Worm (Caenorhabditis elegans) whole organism, mixed stage, embryonic: Measurements from ENCODE around the gene F59B2.3.
"Not testable (repeated sequence)": the region's sequence is repeated elsewhere in the genome, so short reads cannot be mapped to it uniquely, and the experiment has no call there.

Source experiments
- M03D4.4 ChIP-seq: sonication (generic microtip); optimal IDR thresholded peaks from 2 replicates; lab custom pipeline; 2017; ENCODE audit warnings: mild to moderate bottlenecking, missing genetic modification characterization, missing compliant biosample characterization
- bed-3 ChIP-seq: fragments of 200-800 bp; sonication (Bioruptor generic); optimal IDR thresholded peaks from 3 replicates; lab custom pipeline; 2018; ENCODE audit warnings: mild to moderate bottlenecking, missing genetic modification characterization, moderate library complexity, missing compliant biosample characterization
- blmp-1 ChIP-seq: fragments of 150-350 bp; optimal IDR thresholded peaks from 2 replicates; lab custom pipeline; 2014; ENCODE audit warnings: missing biosample characterization, missing genetic modification characterization
- ceh-39 ChIP-seq: fragments of 150-350 bp; optimal IDR thresholded peaks from 2 replicates; lab custom pipeline; 2014; ENCODE audit warnings: missing biosample characterization, missing genetic modification characterization
- ceh-43 ChIP-seq: fragments of 200-800 bp; sonication (Bioruptor generic); optimal IDR thresholded peaks from 2 replicates; lab custom pipeline; 2018; ENCODE audit warnings: mild to moderate bottlenecking, missing genetic modification characterization, moderate library complexity, missing compliant biosample characterization
- ceh-83 ChIP-seq: fragments of 200-800 bp; sonication (Bioruptor generic); optimal IDR thresholded peaks from 2 replicates; lab custom pipeline; 2018; ENCODE audit warnings: mild to moderate bottlenecking, missing genetic modification characterization, missing compliant biosample characterization
- ces-1 ChIP-seq: fragments of 150-350 bp; optimal IDR thresholded peaks from 2 replicates; lab custom pipeline; 2014; ENCODE audit warnings: missing biosample characterization, missing genetic modification reagents, missing genetic modification characterization
- cnd-1 ChIP-seq: fragments of 200-800 bp; sonication (Bioruptor generic); optimal IDR thresholded peaks from 2 replicates; lab custom pipeline; 2018; ENCODE audit warnings: mild to moderate bottlenecking, missing genetic modification characterization, missing compliant biosample characterization
- drap-1 ChIP-seq: fragments of 200-800 bp; sonication (Bioruptor generic); optimal IDR thresholded peaks from 3 replicates; lab custom pipeline; 2018; ENCODE audit warnings: mild to moderate bottlenecking, missing genetic modification characterization, missing compliant biosample characterization
- flh-1 ChIP-seq: fragments of 200-800 bp; sonication (Bioruptor generic); optimal IDR thresholded peaks from 2 replicates; lab custom pipeline; 2018; ENCODE audit warnings: mild to moderate bottlenecking, missing genetic modification characterization, moderate library complexity, missing compliant biosample characterization
- hlh-1 ChIP-seq: fragments of 150-350 bp; optimal IDR thresholded peaks from 2 replicates; lab custom pipeline; 2014; ENCODE audit warnings: missing biosample characterization, missing genetic modification reagents, missing genetic modification characterization
- lin-13 ChIP-seq: fragments of 150-350 bp; optimal IDR thresholded peaks from 2 replicates; lab custom pipeline; 2014; ENCODE audit warnings: missing biosample characterization, missing genetic modification characterization
- lsy-2 ChIP-seq: fragments of 150-350 bp; optimal IDR thresholded peaks from 2 replicates; lab custom pipeline; 2014; ENCODE audit warnings: missing biosample characterization, missing genetic modification characterization
- mls-2 ChIP-seq: sonication (generic microtip); optimal IDR thresholded peaks from 2 replicates; lab custom pipeline; 2016; ENCODE audit warnings: mild to moderate bottlenecking, missing genetic modification characterization, moderate library complexity, missing compliant biosample characterization
- nhr-12 ChIP-seq: fragments of 150-350 bp; optimal IDR thresholded peaks from 2 replicates; lab custom pipeline; 2014; ENCODE audit warnings: missing biosample characterization, missing genetic modification characterization
- nhr-2 ChIP-seq: fragments of 150-350 bp; optimal IDR thresholded peaks from 2 replicates; lab custom pipeline; 2014; ENCODE audit warnings: missing biosample characterization, missing genetic modification characterization
- nhr-237 ChIP-seq: fragments of 150-350 bp; optimal IDR thresholded peaks from 2 replicates; lab custom pipeline; 2014; ENCODE audit warnings: missing biosample characterization, missing genetic modification characterization
- nhr-76 ChIP-seq: sonication (generic microtip); optimal IDR thresholded peaks from 2 replicates; lab custom pipeline; 2017; ENCODE audit warnings: missing biosample characterization, missing genetic modification characterization
- pha-4 ChIP-seq: fragments of 150-350 bp; optimal IDR thresholded peaks from 2 replicates; lab custom pipeline; 2018; ENCODE audit warnings: missing biosample characterization, missing genetic modification reagents, missing genetic modification characterization
- sem-2 ChIP-seq: fragments of 200-800 bp; sonication (Bioruptor generic); optimal IDR thresholded peaks from 2 replicates; lab custom pipeline; 2018; ENCODE audit warnings: mild to moderate bottlenecking, missing genetic modification characterization, missing compliant biosample characterization
- snpc-4 ChIP-seq: fragments of 150-350 bp; optimal IDR thresholded peaks from 2 replicates; lab custom pipeline; 2014; ENCODE audit warnings: missing biosample characterization, missing genetic modification characterization
- sptf-1 ChIP-seq: sonication (generic microtip); optimal IDR thresholded peaks from 2 replicates; lab custom pipeline; 2017; ENCODE audit warnings: mild to moderate bottlenecking, missing genetic modification characterization, moderate library complexity, missing compliant biosample characterization
- tbx-8 ChIP-seq: fragments of 200-800 bp; sonication (Bioruptor generic); optimal IDR thresholded peaks from 2 replicates; lab custom pipeline; 2018; ENCODE audit warnings: mild to moderate bottlenecking, missing genetic modification characterization, moderate library complexity, missing compliant biosample characterization
- unc-120 ChIP-seq: sonication (generic microtip); optimal IDR thresholded peaks from 2 replicates; lab custom pipeline; 2017; ENCODE audit warnings: missing genetic modification characterization, missing compliant biosample characterization; ENCODE audit not compliant: poor library complexity, severe bottlenecking
- unc-39 ChIP-seq: fragments of 150-350 bp; optimal IDR thresholded peaks from 2 replicates; lab custom pipeline; 2014; ENCODE audit warnings: missing biosample characterization, missing genetic modification characterization
- unc-62 ChIP-seq: fragments of 150-350 bp; optimal IDR thresholded peaks from 2 replicates; lab custom pipeline; 2014; ENCODE audit warnings: missing biosample characterization, missing genetic modification reagents, missing genetic modification characterization
- zip-8 ChIP-seq: fragments of 150-350 bp; optimal IDR thresholded peaks from 2 replicates; lab custom pipeline; 2014; ENCODE audit warnings: missing biosample characterization, missing genetic modification characterization
- ztf-11 ChIP-seq: fragments of 150-350 bp; optimal IDR thresholded peaks from 2 replicates; lab custom pipeline; 2014; ENCODE audit warnings: missing biosample characterization, missing genetic modification characterization

The F59B2.3 gene

ce11 chrIII:9012309-9012708 lies 12.7 kb upstream of the F59B2.3 start, which contains the start of gene F59B2.9:
Gene F59B2.9, minus strand, starts transcription at chrIII:9012409.
- TF ChIP-seq ceh-39, result no peak
- TF ChIP-seq blmp-1 (tag; lab: Kevin White, UChicago), result no peak
- no peak for TF ChIP-seq ztf-11 (tag; lab: Kevin White, UChicago)
- TF ChIP-seq snpc-4 (tag; lab: Kevin White, UChicago), result no peak
- no peak for TF ChIP-seq nhr-76 (tag; lab: Kevin White, UChicago)
- TF ChIP-seq M03D4.4 (tag; lab: Kevin White, UChicago), result no peak
- TF ChIP-seq ceh-43, result no peak
- TF ChIP-seq unc-120 (tag; lab: Kevin White, UChicago), result no peak

- no peak for TF ChIP-seq nhr-2 (tag; lab: Kevin White, UChicago)
- no peak for TF ChIP-seq blmp-1 (tag; lab: Kevin White, UChicago)
- peak; percentile 25 for TF ChIP-seq ces-1
- no peak for TF ChIP-seq bed-3
- TF ChIP-seq unc-62 (GFP tag; lab: Kevin White, UChicago), result peak; percentile 62
- no peak for TF ChIP-seq ceh-43
- TF ChIP-seq unc-120 (tag; lab: Kevin White, UChicago), result peak; percentile 20
- TF ChIP-seq hlh-1, result peak; percentile 15
- peak; percentile 22 for TF ChIP-seq mls-2 (tag; lab: Kevin White, UChicago)
These were observed 10.5 kb upstream of the F59B2.3 start, which contains the start of gene F59B2.8 for ce11 chrIII:9010047-9010446. Gene F59B2.8, minus strand, starts transcription at chrIII:9010197.

ce11 chrIII:9007183-9007582 lies 7.6 kb upstream of the F59B2.3 start:
- no peak for TF ChIP-seq ceh-39
- no peak for TF ChIP-seq M03D4.4 (tag; lab: Kevin White, UChicago)
- peak; percentile 22 for TF ChIP-seq pha-4 (tag; lab: Kevin White, UChicago)
- TF ChIP-seq cnd-1 (tag; lab: Kevin White, UChicago), result peak; percentile 24
- TF ChIP-seq ces-1, result no peak
- TF ChIP-seq drap-1 (GFP tag; lab: Kevin White, UChicago), result peak; percentile 59
- TF ChIP-seq unc-120 (tag; lab: Kevin White, UChicago), result peak; percentile 67
- peak; percentile 87 for TF ChIP-seq hlh-1
- TF ChIP-seq sptf-1 (tag; lab: Kevin White, UChicago), result peak; percentile 10
- peak; percentile 57 for TF ChIP-seq nhr-12
- peak; percentile 69 for TF ChIP-seq unc-62 (GFP tag; lab: Kevin White, UChicago)
- TF ChIP-seq, all 35 proteins: peak for 8

- not testable (repeated sequence) for TF ChIP-seq sem-2, nhr-12, lin-13
These were observed 6.4 kb upstream of the F59B2.3 start, which contains the start of gene rab-6.1 for ce11 chrIII:9005905-9006372. Gene rab-6.1, minus strand, starts transcription at chrIII:9005955.

- TF ChIP-seq nhr-76 (tag; lab: Kevin White, UChicago) (no peak), ceh-83 (GFP tag; lab: Kevin White, UChicago) (no peak), sem-2 (no peak), zip-8 (tag; lab: Kevin White, UChicago) (no peak), nhr-2 (tag; lab: Kevin White, UChicago) (no peak), hlh-1 (no peak), mls-2 (tag; lab: Kevin White, UChicago) (no peak), tbx-8 (GFP tag; lab: Kevin White, UChicago) (no peak), drap-1 (GFP tag; lab: Kevin White, UChicago) (no peak), ceh-43 (no peak), sptf-1 (tag; lab: Kevin White, UChicago) (no peak), pha-4 (tag; lab: Kevin White, UChicago) (no peak)
These were observed 5.1 kb upstream of the F59B2.3 start for ce11 chrIII:9004658-9005057.

- no peak for TF ChIP-seq nhr-2 (tag; lab: Kevin White, UChicago)
- no peak for TF ChIP-seq bed-3
- TF ChIP-seq cnd-1 (tag; lab: Kevin White, UChicago), result no peak
- TF ChIP-seq ceh-39, result no peak
- no peak for TF ChIP-seq drap-1 (GFP tag; lab: Kevin White, UChicago)
- no peak for TF ChIP-seq ztf-11 (tag; lab: Kevin White, UChicago)
- no peak for TF ChIP-seq hlh-1
These were observed 3.0 kb upstream of the F59B2.3 start, which contains the start of the genes F59B2.15 and zif-1 for ce11 chrIII:9002545-9002944. Gene F59B2.15, minus strand, starts transcription at chrIII:9002645. Gene zif-1, plus strand, starts transcription at chrIII:9002779.

ce11 chrIII:9001899-9002298 lies 2.3 kb upstream of the F59B2.3 start, which contains the start of gene rpn-6.2:
Gene rpn-6.2, minus strand, starts transcription at chrIII:9001999.
- TF ChIP-seq zip-8 (tag; lab: Kevin White, UChicago) (no peak), hlh-1 (no peak), unc-120 (tag; lab: Kevin White, UChicago) (no peak), mls-2 (tag; lab: Kevin White, UChicago) (no peak), nhr-237 (tag; lab: Kevin White, UChicago) (no peak), drap-1 (GFP tag; lab: Kevin White, UChicago) (no peak), flh-1 (no peak), pha-4 (tag; lab: Kevin White, UChicago) (no peak), nhr-76 (tag; lab: Kevin White, UChicago) (no peak), sem-2 (no peak), lsy-2 (tag; lab: Kevin White, UChicago) (no peak), unc-62 (GFP tag; lab: Kevin White, UChicago) (no peak), unc-39 (tag; lab: Kevin White, UChicago) (no peak), ceh-39 (no peak), tbx-8 (GFP tag; lab: Kevin White, UChicago) (no peak)
